Worm (Caenorhabditis elegans): ENCODE results near the gene tomm-40.

Gene tomm-40

ce11 chrII:8959081-8959480, 14.3 kb downstream of the tomm-40 start:
- TF ChIP-seq F13C5.2 (tag; optimal IDR thresholded peaks at IDR 0.05), result no peak
- no peak for TF ChIP-seq hnd-1 (tag; optimal IDR thresholded peaks at IDR 0.05)
- no peak for TF ChIP-seq B0310.2 (tag; optimal IDR thresholded peaks at IDR 0.05)
- no peak for TF ChIP-seq ets-7 (tag; optimal IDR thresholded peaks at IDR 0.05)
- TF ChIP-seq hmg-4 (GFP tag; optimal IDR thresholded peaks at IDR 0.05), result no peak
- no peak for TF ChIP-seq ama-1 (optimal IDR thresholded peaks at IDR 0.05)
- no peak for TF ChIP-seq ceh-36 (tag; optimal IDR thresholded peaks at IDR 0.05)

ce11 chrII:8956896-8957295, 16.5 kb downstream of the tomm-40 start:
- TF ChIP-seq B0310.2 (tag; optimal IDR thresholded peaks at IDR 0.05) (no peak), ama-1 (optimal IDR thresholded peaks at IDR 0.05) (no peak), sea-1 (GFP tag; conservative IDR thresholded peaks at IDR 0.05) (no peak), flt-1 (GFP tag; IDR thresholded peaks at IDR 0.05) (no peak), hnd-1 (tag; optimal IDR thresholded peaks at IDR 0.05) (no peak), hmg-4 (GFP tag; optimal IDR thresholded peaks at IDR 0.05) (no peak), aly-1 (tag; optimal IDR thresholded peaks at IDR 0.05) (no peak), ets-7 (tag; optimal IDR thresholded peaks at IDR 0.05) (no peak)

ce11 chrII:8953703-8954102, 19.7 kb downstream of the tomm-40 start:
- no peak for TF ChIP-seq ceh-36 (tag; optimal IDR thresholded peaks at IDR 0.05)

ce11 chrII:8951270-8951669, 22.1 kb downstream of the tomm-40 start:
- TF ChIP-seq tra-4 (tag; optimal IDR thresholded peaks at IDR 0.05) (no peak), scrt-1 (GFP tag; IDR thresholded peaks at IDR 0.05) (no peak), hnd-1 (tag; optimal IDR thresholded peaks at IDR 0.05) (no peak), F13C5.2 (tag; optimal IDR thresholded peaks at IDR 0.05) (no peak), tbx-37 (GFP tag; conservative IDR thresholded peaks at IDR 0.05) (no peak), pes-1 (GFP tag; IDR thresholded peaks at IDR 0.05) (no peak), ceh-13 (GFP tag; optimal IDR thresholded peaks at IDR 0.05) (no peak), sea-1 (GFP tag; conservative IDR thresholded peaks at IDR 0.05) (no peak), hmg-4 (GFP tag; optimal IDR thresholded peaks at IDR 0.05) (no peak), B0310.2 (tag; optimal IDR thresholded peaks at IDR 0.05) (no peak), ceh-36 (tag; optimal IDR thresholded peaks at IDR 0.05) (no peak), hmbx-1 (tag; optimal IDR thresholded peaks at IDR 0.05) (no peak), tbx-11 (GFP tag; IDR thresholded peaks at IDR 0.05) (no peak), flt-1 (GFP tag; IDR thresholded peaks at IDR 0.05) (no peak), aly-1 (tag; optimal IDR thresholded peaks at IDR 0.05) (no peak), ets-7 (tag; optimal IDR thresholded peaks at IDR 0.05) (no peak), ama-1 (optimal IDR thresholded peaks at IDR 0.05) (no peak)

- TF ChIP-seq pes-1 (GFP tag; IDR thresholded peaks at IDR 0.05), result no peak
- no peak for TF ChIP-seq scrt-1 (GFP tag; IDR thresholded peaks at IDR 0.05)
- no peak for TF ChIP-seq tbx-37 (GFP tag; conservative IDR thresholded peaks at IDR 0.05)
- TF ChIP-seq tbx-11 (GFP tag; IDR thresholded peaks at IDR 0.05), result no peak
- no peak for TF ChIP-seq F13C5.2 (tag; optimal IDR thresholded peaks at IDR 0.05)
- TF ChIP-seq ama-1 (optimal IDR thresholded peaks at IDR 0.05), result no peak
- no peak for TF ChIP-seq ets-7 (tag; optimal IDR thresholded peaks at IDR 0.05)
- no peak for TF ChIP-seq sea-1 (GFP tag; conservative IDR thresholded peaks at IDR 0.05)
- TF ChIP-seq tra-4 (tag; optimal IDR thresholded peaks at IDR 0.05), result no peak
- no peak for TF ChIP-seq ceh-13 (GFP tag; optimal IDR thresholded peaks at IDR 0.05)
- no peak for TF ChIP-seq B0310.2 (tag; optimal IDR thresholded peaks at IDR 0.05)
- TF ChIP-seq ceh-36 (tag; optimal IDR thresholded peaks at IDR 0.05), result no peak
- TF ChIP-seq hmg-4 (GFP tag; optimal IDR thresholded peaks at IDR 0.05), result no peak
These were observed 24.7 kb downstream of the tomm-40 start for ce11 chrII:8948640-8949039.

- TF ChIP-seq ama-1 (optimal IDR thresholded peaks at IDR 0.05), result no peak
- TF ChIP-seq ceh-13 (GFP tag; optimal IDR thresholded peaks at IDR 0.05), result no peak
- TF ChIP-seq ceh-36 (tag; optimal IDR thresholded peaks at IDR 0.05), result no peak
- no peak for TF ChIP-seq tra-4 (tag; optimal IDR thresholded peaks at IDR 0.05)
- no peak for TF ChIP-seq tbx-37 (GFP tag; conservative IDR thresholded peaks at IDR 0.05)
- no peak for TF ChIP-seq hnd-1 (tag; optimal IDR thresholded peaks at IDR 0.05)
- TF ChIP-seq scrt-1 (GFP tag; IDR thresholded peaks at IDR 0.05), result no peak
- no peak for TF ChIP-seq aly-1 (tag; optimal IDR thresholded peaks at IDR 0.05)
- no peak for TF ChIP-seq F13C5.2 (tag; optimal IDR thresholded peaks at IDR 0.05)
- TF ChIP-seq sea-1 (GFP tag; conservative IDR thresholded peaks at IDR 0.05), result no peak
- no peak for TF ChIP-seq tbx-11 (GFP tag; IDR thresholded peaks at IDR 0.05)
- no peak for TF ChIP-seq pes-1 (GFP tag; IDR thresholded peaks at IDR 0.05)
- no peak for TF ChIP-seq flt-1 (GFP tag; IDR thresholded peaks at IDR 0.05)
- TF ChIP-seq hmg-4 (GFP tag; optimal IDR thresholded peaks at IDR 0.05), result no peak
- no peak for TF ChIP-seq ets-7 (tag; optimal IDR thresholded peaks at IDR 0.05)
- TF ChIP-seq B0310.2 (tag; optimal IDR thresholded peaks at IDR 0.05), result no peak
- TF ChIP-seq hmbx-1 (tag; optimal IDR thresholded peaks at IDR 0.05), result no peak
These were observed 26.0 kb downstream of the tomm-40 start, which contains the start of gene cutl-15 for ce11 chrII:8947391-8947790. Gene cutl-15 (minus strand): TSS chrII:8947688.

- TF ChIP-seq sea-1 (GFP tag; conservative IDR thresholded peaks at IDR 0.05) (no peak), B0310.2 (tag; optimal IDR thresholded peaks at IDR 0.05) (no peak), tbx-37 (GFP tag; conservative IDR thresholded peaks at IDR 0.05) (no peak), tbx-11 (GFP tag; IDR thresholded peaks at IDR 0.05) (no peak), ets-7 (tag; optimal IDR thresholded peaks at IDR 0.05) (no peak), ceh-13 (GFP tag; optimal IDR thresholded peaks at IDR 0.05) (no peak), hmbx-1 (tag; optimal IDR thresholded peaks at IDR 0.05) (no peak), hnd-1 (tag; optimal IDR thresholded peaks at IDR 0.05) (no peak), tra-4 (tag; optimal IDR thresholded peaks at IDR 0.05) (no peak), hmg-4 (GFP tag; optimal IDR thresholded peaks at IDR 0.05) (no peak), F13C5.2 (tag; optimal IDR thresholded peaks at IDR 0.05) (no peak), pes-1 (GFP tag; IDR thresholded peaks at IDR 0.05) (no peak)
These were observed 28.2 kb downstream of the tomm-40 start for ce11 chrII:8945167-8945566.

- TF ChIP-seq aly-1 (tag; optimal IDR thresholded peaks at IDR 0.05), result no peak
- no peak for TF ChIP-seq tra-4 (tag; optimal IDR thresholded peaks at IDR 0.05)
- TF ChIP-seq sea-1 (GFP tag; conservative IDR thresholded peaks at IDR 0.05), result no peak
- no peak for TF ChIP-seq ama-1 (optimal IDR thresholded peaks at IDR 0.05)
These were observed 32.9 kb downstream of the tomm-40 start, which contains the start of the genes set-17 and T21B10.4 for ce11 chrII:8940362-8940940. Gene set-17 (minus strand): TSS chrII:8940488. Gene T21B10.4 (plus strand): TSS chrII:8940894.

Measured in whole organism, early embryonic.